Worm (Caenorhabditis elegans): ENCODE results near the gene str-217.

str-217 gene

DNA sequence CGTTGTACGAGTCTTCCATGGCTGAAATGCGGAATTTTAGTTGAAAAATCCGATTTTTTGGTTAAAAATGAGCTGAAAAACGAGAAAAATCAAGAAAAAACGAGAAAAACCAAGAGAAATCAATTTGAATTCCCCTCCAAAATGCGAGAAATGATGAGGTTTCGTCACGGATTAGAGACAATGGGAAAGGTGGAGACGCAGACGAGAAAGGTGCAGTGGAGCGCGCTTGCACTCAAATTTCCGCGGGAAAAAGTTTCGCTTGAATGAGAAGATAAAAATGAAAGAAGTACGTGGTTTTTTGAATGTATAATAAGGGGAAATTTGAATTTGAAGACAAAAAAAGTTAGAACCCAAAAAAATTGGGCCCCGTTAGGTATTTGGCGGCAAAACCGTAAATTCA, 34.4 kb downstream of the str-217 start, which contains the start of gene efl-1 (continued):
- peak; percentile 63 for TF ChIP-seq fos-1 (tag; optimal IDR thresholded peaks at IDR 0.05)
- no peak for TF ChIP-seq nhr-12 (tag; optimal IDR thresholded peaks at IDR 0.05)
- no peak for TF ChIP-seq ama-1 (optimal IDR thresholded peaks at IDR 0.05)
- no peak for TF ChIP-seq elt-1 (tag; optimal IDR thresholded peaks at IDR 0.05)
- no peak for TF ChIP-seq peb-1 (tag; optimal IDR thresholded peaks at IDR 0.05)
- peak; percentile 34 for TF ChIP-seq blmp-1 (tag; optimal IDR thresholded peaks at IDR 0.05; ENCODE audit: insufficient read depth)
- TF ChIP-seq mab-5 (tag; optimal IDR thresholded peaks at IDR 0.05), result peak; percentile 95
- TF ChIP-seq ztf-11 (tag; optimal IDR thresholded peaks at IDR 0.05), result no peak
- peak; percentile 64 for TF ChIP-seq nhr-237 (tag; optimal IDR thresholded peaks at IDR 0.05)
- TF ChIP-seq R02D3.7 (tag; optimal IDR thresholded peaks at IDR 0.05), result peak; percentile 29
- TF ChIP-seq ZK546.5 (tag; optimal IDR thresholded peaks at IDR 0.05), result no peak
- TF ChIP-seq unc-62 (GFP tag; optimal IDR thresholded peaks at IDR 0.05), result no peak
- TF ChIP-seq unc-39 (tag; optimal IDR thresholded peaks at IDR 0.05), result no peak
- peak; percentile 77 for TF ChIP-seq sem-4 (tag; optimal IDR thresholded peaks at IDR 0.05)
- TF ChIP-seq gmeb-1 (tag; optimal IDR thresholded peaks at IDR 0.05), result peak; percentile 99
- peak; percentile 29 for TF ChIP-seq dmd-4 (tag; optimal IDR thresholded peaks at IDR 0.05)
- no peak for TF ChIP-seq elt-3 (tag; optimal IDR thresholded peaks at IDR 0.05)
- TF ChIP-seq sma-9 (GFP tag; optimal IDR thresholded peaks at IDR 0.05), result no peak
- TF ChIP-seq sma-9 (tag; optimal IDR thresholded peaks at IDR 0.05), result no peak
- peak; percentile 66 for TF ChIP-seq lin-11 (tag; optimal IDR thresholded peaks at IDR 0.05)

DNA sequence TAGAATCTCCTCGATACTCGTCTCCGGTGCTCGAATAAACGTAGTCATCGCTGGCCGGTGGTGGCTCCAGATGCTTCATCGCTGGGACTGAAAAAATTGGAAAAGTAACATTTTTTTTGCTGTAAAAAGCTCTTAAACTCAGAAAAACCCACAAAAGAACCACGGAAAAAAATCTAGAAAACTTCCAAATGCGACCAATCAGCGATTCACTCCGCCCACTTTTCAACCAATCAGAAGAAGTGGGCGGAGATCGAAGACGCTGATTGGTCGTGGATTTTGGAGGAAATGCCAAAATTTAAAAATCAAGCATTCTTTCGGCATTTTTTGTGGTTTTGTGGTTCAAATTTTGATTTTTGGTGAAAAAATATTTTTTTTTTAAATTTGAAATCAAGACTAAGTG, 41.1 kb downstream of the str-217 start:
- TF ChIP-seq snpc-4 (tag; optimal IDR thresholded peaks at IDR 0.05) (no peak), elt-1 (tag; optimal IDR thresholded peaks at IDR 0.05) (no peak), elt-3 (tag; optimal IDR thresholded peaks at IDR 0.05) (no peak), nhr-6 (tag; optimal IDR thresholded peaks at IDR 0.05) (no peak), nhr-12 (tag; optimal IDR thresholded peaks at IDR 0.05) (no peak), C34F6.9 (tag; optimal IDR thresholded peaks at IDR 0.05) (no peak), nhr-129 (tag; optimal IDR thresholded peaks at IDR 0.05) (no peak), unc-55 (GFP tag; optimal IDR thresholded peaks at IDR 0.05) (no peak), ZK546.5 (tag; optimal IDR thresholded peaks at IDR 0.05) (no peak), ceh-82 (tag; optimal IDR thresholded peaks at IDR 0.05) (no peak), fos-1 (tag; optimal IDR thresholded peaks at IDR 0.05) (no peak)

DNA sequence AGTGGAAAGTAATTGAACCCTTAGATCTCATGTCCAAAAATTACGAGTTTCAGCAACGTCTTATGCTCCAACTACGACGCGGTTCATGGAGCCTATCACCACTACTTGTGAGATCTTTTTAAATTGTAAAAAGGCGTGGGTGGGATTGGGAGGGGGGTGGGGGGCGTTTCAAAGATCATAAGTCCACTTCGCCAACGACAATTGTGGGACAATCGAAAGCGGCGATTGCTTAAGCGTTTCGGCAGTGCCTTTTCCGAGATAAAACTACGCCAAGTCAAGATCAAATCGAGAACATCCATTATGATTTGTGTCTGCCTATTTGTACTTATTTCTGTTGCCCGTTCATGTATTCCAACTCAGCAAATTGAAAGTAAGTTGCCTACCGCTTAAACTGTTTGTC, 43.9 kb downstream of the str-217 start, which contains the start of gene clec-239:
clec-239 (plus strand) TSS at position 301 of the 400 bp plus-strand sequence.
- no peak for TF ChIP-seq lin-39 (tag; optimal IDR thresholded peaks at IDR 0.05)
- TF ChIP-seq lin-11 (tag; optimal IDR thresholded peaks at IDR 0.05), result no peak
- no peak for TF ChIP-seq R02D3.7 (tag; optimal IDR thresholded peaks at IDR 0.05)
- TF ChIP-seq mab-5 (tag; optimal IDR thresholded peaks at IDR 0.05), result no peak
- no peak for TF ChIP-seq unc-39 (tag; optimal IDR thresholded peaks at IDR 0.05)
- no peak for TF ChIP-seq unc-62 (GFP tag; optimal IDR thresholded peaks at IDR 0.05)
- no peak for TF ChIP-seq peb-1 (tag; optimal IDR thresholded peaks at IDR 0.05)

DNA sequence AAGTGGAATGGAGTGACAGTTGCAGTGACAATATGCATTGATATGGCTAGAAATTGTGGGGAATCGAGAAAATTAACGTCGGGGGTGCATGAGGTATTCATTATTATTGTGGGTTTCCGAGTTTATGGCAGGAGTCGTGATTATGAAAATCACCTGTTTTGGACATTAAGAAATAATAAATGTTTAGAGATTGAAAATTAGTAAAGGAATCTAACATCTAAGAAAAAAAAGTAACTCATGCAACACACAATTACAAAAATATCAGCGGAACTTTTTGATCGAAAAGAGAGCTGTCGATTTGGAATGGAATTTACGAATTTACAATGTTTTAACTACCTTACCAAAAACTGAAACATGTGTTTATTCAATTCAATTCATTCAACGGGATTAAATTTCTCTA, 45.3 kb downstream of the str-217 start, which contains the start of gene srh-206:
srh-206 (minus strand) TSS at position 101 of the 400 bp plus-strand sequence.
- TF ChIP-seq alr-1 (tag; optimal IDR thresholded peaks at IDR 0.05) (no peak), fos-1 (tag; optimal IDR thresholded peaks at IDR 0.05) (no peak), unc-55 (GFP tag; optimal IDR thresholded peaks at IDR 0.05) (no peak), mab-5 (tag; optimal IDR thresholded peaks at IDR 0.05) (no peak), ceh-82 (tag; optimal IDR thresholded peaks at IDR 0.05) (no peak), crh-2 (tag; optimal IDR thresholded peaks at IDR 0.05) (no peak), nhr-10 (tag; optimal IDR thresholded peaks at IDR 0.05) (no peak), F13H6.1 (tag; optimal IDR thresholded peaks at IDR 0.05) (no peak), unc-62 (GFP tag; optimal IDR thresholded peaks at IDR 0.05) (no peak), egl-27 (tag; optimal IDR thresholded peaks at IDR 0.05) (no peak), mbf-1 (tag; optimal IDR thresholded peaks at IDR 0.05) (no peak), ZK546.5 (tag; optimal IDR thresholded peaks at IDR 0.05) (no peak), ztf-11 (tag; optimal IDR thresholded peaks at IDR 0.05) (no peak), nhr-129 (tag; optimal IDR thresholded peaks at IDR 0.05) (no peak), elt-3 (tag; optimal IDR thresholded peaks at IDR 0.05) (no peak), lin-11 (tag; optimal IDR thresholded peaks at IDR 0.05) (no peak), ceh-16 (tag; optimal IDR thresholded peaks at IDR 0.05) (no peak), unc-39 (tag; optimal IDR thresholded peaks at IDR 0.05) (no peak), nhr-237 (tag; optimal IDR thresholded peaks at IDR 0.05) (no peak)

DNA sequence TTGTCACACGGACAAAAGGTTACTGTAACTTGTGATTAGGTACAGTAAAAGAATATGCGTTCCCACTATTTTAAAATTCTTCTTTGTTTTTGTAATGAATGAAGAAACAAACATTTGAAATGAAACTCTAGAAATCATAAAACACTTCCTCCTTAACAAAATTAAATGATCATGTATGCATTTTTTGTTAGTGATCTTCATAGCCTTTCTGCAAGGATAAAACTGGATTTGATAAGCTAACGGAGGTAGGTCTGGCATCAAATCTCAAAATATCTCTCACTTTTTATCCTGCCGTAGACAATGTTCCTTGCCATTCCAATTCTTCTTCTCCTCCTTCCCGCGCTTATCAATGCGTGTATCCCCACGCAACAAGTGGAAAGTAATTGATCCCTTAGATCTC, 48.6 kb downstream of the str-217 start, which contains the start of gene clec-238:
clec-238 (plus strand) TSS at position 301 of the 400 bp plus-strand sequence.
- TF ChIP-seq ama-1 (optimal IDR thresholded peaks at IDR 0.05) (no peak), sma-9 (GFP tag; optimal IDR thresholded peaks at IDR 0.05) (no peak), sma-9 (tag; optimal IDR thresholded peaks at IDR 0.05) (no peak), mab-5 (tag; optimal IDR thresholded peaks at IDR 0.05) (no peak), unc-55 (GFP tag; optimal IDR thresholded peaks at IDR 0.05) (no peak), nhr-12 (tag; optimal IDR thresholded peaks at IDR 0.05) (no peak)

Measured in whole organism, L2 larva.